Fruit fly (Drosophila melanogaster): ENCODE data around the gene CG1910.

- TF ChIP-seq acj6 (GFP tag; optimal IDR thresholded peaks at IDR 0.05) (no peak), CG10631 (GFP tag; optimal IDR thresholded peaks at IDR 0.05) (peak; percentile 15), CG6808 (GFP tag; optimal IDR thresholded peaks at IDR 0.05) (no peak), Eip75B (GFP tag; optimal IDR thresholded peaks at IDR 0.05) (no peak), Hr39 (GFP tag; optimal IDR thresholded peaks at IDR 0.05) (no peak), Blimp-1 (GFP tag; optimal IDR thresholded peaks at IDR 0.05) (no peak), CG6854 (GFP tag; optimal IDR thresholded peaks at IDR 0.05) (no peak)
Measured at dm6 chr3R:31709769-31710168, 37.7 kb upstream of the CG1910 start.

Measured in whole organism, prepupa.